Worm (Caenorhabditis elegans): ENCODE measurements around the gene tub-1.

tub-1 gene

ce11 chrII:8136818-8137217 lies 19.9 kb downstream of the tub-1 start, which contains the start of gene ctns-1:
ctns-1 (minus strand) TSS chrII:8136918.
- no peak for TF ChIP-seq nhr-41 (GFP tag; IDR thresholded peaks at IDR 0.05)
- TF ChIP-seq ctbp-1 (GFP tag; IDR thresholded peaks at IDR 0.05): no peak
- TF ChIP-seq lin-38 (GFP tag; IDR thresholded peaks at IDR 0.05): peak; percentile 10; the same call in 1 of the 2 replicates
- no peak for TF ChIP-seq vab-7 (GFP tag; IDR thresholded peaks at IDR 0.05)
- no peak for TF ChIP-seq lim-7 (GFP tag; IDR thresholded peaks at IDR 0.05)
- TF ChIP-seq lin-15B (tag; optimal IDR thresholded peaks at IDR 0.05): no peak
- TF ChIP-seq zfp-2 (tag; optimal IDR thresholded peaks at IDR 0.05): no peak
- no peak for TF ChIP-seq R02D3.7 (tag; optimal IDR thresholded peaks at IDR 0.05)
- TF ChIP-seq mes-2 (tag; optimal IDR thresholded peaks at IDR 0.05; ENCODE audit: poor library complexity, severe bottlenecking): peak; percentile 8
- no peak for TF ChIP-seq daf-16 (GFP tag; optimal IDR thresholded peaks at IDR 0.05)
- peak; percentile 54 for TF ChIP-seq daf-16 (tag; optimal IDR thresholded peaks at IDR 0.05)

- peak in 1 of 2 experiments; percentile 94 for TF ChIP-seq unc-62 (GFP tag; optimal IDR thresholded peaks at IDR 0.05 in 1 of 2)
- TF ChIP-seq unc-62 (tag; optimal IDR thresholded peaks at IDR 0.05): no peak
- TF ChIP-seq rbr-2 (tag; optimal IDR thresholded peaks at IDR 0.05): no peak
Measured at ce11 chrII:8135953-8136352, 20.8 kb downstream of the tub-1 start.

ce11 chrII:8131413-8131966 lies 25.3 kb downstream of the tub-1 start:
- peak in 1 of 2 experiments; percentile 51 for TF ChIP-seq unc-62 (GFP tag; optimal IDR thresholded peaks at IDR 0.05 in 1 of 2)
- TF ChIP-seq unc-62 (tag; optimal IDR thresholded peaks at IDR 0.05): no peak
- TF ChIP-seq tag-97 (GFP tag; IDR thresholded peaks at IDR 0.05): no peak
- TF ChIP-seq set-16 (GFP tag; IDR thresholded peaks at IDR 0.05): peak; percentile 69
- peak; percentile 73 for TF ChIP-seq nhr-11 (tag; optimal IDR thresholded peaks at IDR 0.05)
- TF ChIP-seq dve-1 (tag; optimal IDR thresholded peaks at IDR 0.05; ENCODE audit: insufficient read depth): peak; percentile 24
- peak; percentile 57 for TF ChIP-seq nhr-42 (GFP tag; IDR thresholded peaks at IDR 0.05)
- TF ChIP-seq D1046.2 (GFP tag; IDR thresholded peaks at IDR 0.05): 0 out of 2 replicates have a peak, but pooled peaks have one; percentile 57
- peak; percentile 80 for TF ChIP-seq egl-43 (GFP tag; IDR thresholded peaks at IDR 0.05)
- peak; percentile 59 for TF ChIP-seq F37D6.2 (tag; optimal IDR thresholded peaks at IDR 0.05)
- peak; percentile 97 for TF ChIP-seq aha-1 (tag)
- TF ChIP-seq lin-38 (GFP tag; IDR thresholded peaks at IDR 0.05): peak; percentile 32; the same call in 1 of the 2 replicates
- TF ChIP-seq rbr-2 (tag; optimal IDR thresholded peaks at IDR 0.05): peak; percentile 81
- TF ChIP-seq ctbp-1 (GFP tag; IDR thresholded peaks at IDR 0.05): peak; percentile 82; the same call in 1 of the 2 replicates
- TF ChIP-seq skn-1 (tag; optimal IDR thresholded peaks at IDR 0.05): no peak
- no peak for TF ChIP-seq unc-130 (GFP tag; optimal IDR thresholded peaks at IDR 0.05)
- TF ChIP-seq lin-13 (GFP tag; optimal IDR thresholded peaks at IDR 0.05): no peak
- no peak for TF ChIP-seq gei-8 (GFP tag; optimal IDR thresholded peaks at IDR 0.05)
- peak; percentile 54 for TF ChIP-seq hlh-30 (tag; optimal IDR thresholded peaks at IDR 0.05; ENCODE audit: insufficient read depth)
- TF ChIP-seq tra-1 (GFP tag; IDR thresholded peaks at IDR 0.05): 0 out of 2 replicates have a peak, but pooled peaks have one; percentile 15
- peak in 1 of 2 experiments; percentile 43 for TF ChIP-seq hif-1 (tag; optimal IDR thresholded peaks at IDR 0.05)
- peak; percentile 67 for TF ChIP-seq hmg-1.1 (GFP tag; IDR thresholded peaks at IDR 0.05)
- peak; percentile 25 for TF ChIP-seq mep-1 (tag; optimal IDR thresholded peaks at IDR 0.05)
- TF ChIP-seq ceh-20 (GFP tag; IDR thresholded peaks at IDR 0.05): peak; percentile 39; the same call in 1 of the 2 replicates
- peak; percentile 42 for TF ChIP-seq nhr-25 (tag; optimal IDR thresholded peaks at IDR 0.05; ENCODE audit: borderline replicate concordance, insufficient read depth)
- TF ChIP-seq cey-2 (tag; optimal IDR thresholded peaks at IDR 0.05; ENCODE audit: borderline replicate concordance, insufficient read depth): no peak
- TF ChIP-seq F26F4.8 (GFP tag; conservative IDR thresholded peaks at IDR 0.05): no peak
- no peak for TF ChIP-seq ceh-28 (tag; optimal IDR thresholded peaks at IDR 0.05)
- no peak for TF ChIP-seq nhr-10 (tag; optimal IDR thresholded peaks at IDR 0.05)
- no peak for TF ChIP-seq saeg-2 (GFP tag; IDR thresholded peaks at IDR 0.05)
- TF ChIP-seq spr-1 (tag; optimal IDR thresholded peaks at IDR 0.05): peak; percentile 31
- TF ChIP-seq hlh-11 (tag; optimal IDR thresholded peaks at IDR 0.05): peak; percentile 49
- TF ChIP-seq F10B5.3 (tag; optimal IDR thresholded peaks at IDR 0.05): no peak
- TF ChIP-seq mes-2 (tag; optimal IDR thresholded peaks at IDR 0.05; ENCODE audit: poor library complexity, severe bottlenecking): peak; percentile 43
- TF ChIP-seq lsy-2 (tag; optimal IDR thresholded peaks at IDR 0.05): peak; percentile 46 to 78
- peak; percentile 9 for TF ChIP-seq nhr-102 (tag; optimal IDR thresholded peaks at IDR 0.05)
- TF ChIP-seq mxl-2 (GFP tag; conservative IDR thresholded peaks at IDR 0.05): 0 out of 2 replicates have a peak, but pooled peaks have one; percentile 15

Data from whole organism, L4 larva.